Worm (Caenorhabditis elegans): ENCODE results near the gene Y38C1AA.12.

- TF ChIP-seq fos-1 (tag; optimal IDR thresholded peaks at IDR 0.05), result no peak
- no peak for TF ChIP-seq ztf-4 (tag; optimal IDR thresholded peaks at IDR 0.05)
- no peak for TF ChIP-seq C34F6.9 (tag; optimal IDR thresholded peaks at IDR 0.05)
- TF ChIP-seq nhr-77 (tag; optimal IDR thresholded peaks at IDR 0.05), result no peak
- no peak for TF ChIP-seq zag-1 (tag; optimal IDR thresholded peaks at IDR 0.05)
- no peak for TF ChIP-seq lin-11 (tag; optimal IDR thresholded peaks at IDR 0.05)
- TF ChIP-seq skn-1 (tag; optimal IDR thresholded peaks at IDR 0.05), result no peak
- TF ChIP-seq unc-62 (GFP tag; optimal IDR thresholded peaks at IDR 0.05), result no peak
Observed at ce11 chrIV:171036-171435, 21.0 kb upstream of the Y38C1AA.12 start.

Data from whole organism, L2 larva.